Fruit fly (Drosophila melanogaster) whole organism, prepupa: ENCODE measurements around the gene CG14285.

Source experiments
- Blimp-1 ChIP-seq: fragments of 200-800 bp; sonication (Bioruptor generic); optimal IDR thresholded peaks from 3 replicates; lab custom pipeline; 2017; ENCODE audit warnings: missing biosample characterization, missing genetic modification characterization, mild to moderate bottlenecking, moderate library complexity, missing genetic modification reagents
- CG3032 ChIP-seq: fragments of 200-800 bp; optimal IDR thresholded peaks from 2 replicates; lab custom pipeline; 2019; ENCODE audit warnings: missing biosample characterization, mild to moderate bottlenecking, missing genetic modification characterization, moderate library complexity
- CG31627 ChIP-seq: fragments of 200-800 bp; sonication (Bioruptor generic); optimal IDR thresholded peaks from 3 replicates; lab custom pipeline; 2016; ENCODE audit warnings: missing biosample characterization, missing genetic modification characterization
- CG34406 ChIP-seq: fragments of 200-800 bp; sonication (Bioruptor generic); optimal IDR thresholded peaks from 3 replicates; lab custom pipeline; 2016; ENCODE audit warnings: missing biosample characterization, missing genetic modification characterization
- CG4318 ChIP-seq: fragments of 200-800 bp; sonication (Bioruptor generic); optimal IDR thresholded peaks from 3 replicates; lab custom pipeline; 2017; ENCODE audit warnings: missing biosample characterization, mild to moderate bottlenecking, missing genetic modification characterization
- CG6163 ChIP-seq: fragments of 200-800 bp; sonication (Bioruptor generic); IDR thresholded peaks from 3 replicates; pipeline ENCODE4 v1.3.6; 2022; ENCODE audit warnings: missing biosample characterization, missing genetic modification characterization
- CG6792 ChIP-seq: fragments of 200-800 bp; sonication (Bioruptor generic); optimal IDR thresholded peaks from 3 replicates; lab custom pipeline; 2016; ENCODE audit warnings: missing biosample characterization, missing genetic modification characterization
- CG6808 ChIP-seq: fragments of 200-800 bp; sonication (Bioruptor generic); optimal IDR thresholded peaks from 3 replicates; lab custom pipeline; 2017; ENCODE audit warnings: missing biosample characterization, missing genetic modification characterization, mild to moderate bottlenecking, moderate library complexity, missing genetic modification reagents
- CG6854 ChIP-seq: fragments of 200-800 bp; sonication (Bioruptor generic); optimal IDR thresholded peaks from 2 replicates; lab custom pipeline; 2017; ENCODE audit warnings: missing biosample characterization, mild to moderate bottlenecking, missing genetic modification characterization
- CG7368 ChIP-seq: fragments of 200-800 bp; sonication (Bioruptor generic); optimal IDR thresholded peaks from 3 replicates; lab custom pipeline; 2016; ENCODE audit warnings: missing biosample characterization, missing genetic modification characterization
- CG8319 ChIP-seq: fragments of 200-800 bp; sonication (Bioruptor generic); optimal IDR thresholded peaks from 3 replicates; lab custom pipeline; 2016; ENCODE audit warnings: missing biosample characterization, missing genetic modification characterization
- CG8632 ChIP-seq: fragments of 200-800 bp; sonication (Bioruptor generic); optimal IDR thresholded peaks from 3 replicates; lab custom pipeline; 2016; ENCODE audit warnings: missing biosample characterization, missing genetic modification characterization
- CG9139 ChIP-seq: fragments of 200-800 bp; sonication (Bioruptor generic); optimal IDR thresholded peaks from 3 replicates; lab custom pipeline; 2017; ENCODE audit warnings: missing biosample characterization, mild to moderate bottlenecking, missing genetic modification characterization
- Eip78C ChIP-seq: fragments of 200-800 bp; sonication (Bioruptor generic); peaks from one replicate; lab custom pipeline; 2016; ENCODE audit warnings: missing biosample characterization, missing genetic modification characterization
- Ets96B ChIP-seq: fragments of 200-800 bp; optimal IDR thresholded peaks from 2 replicates; lab custom pipeline; 2019; ENCODE audit warnings: missing biosample characterization, mild to moderate bottlenecking, missing genetic modification characterization, moderate library complexity
- Gug ChIP-seq: fragments of 200-800 bp; sonication (Bioruptor generic); IDR thresholded peaks from 2 replicates; pipeline ENCODE4 v1.3.6; 2022; ENCODE audit warnings: missing biosample characterization, missing genetic modification characterization
- Hr38 ChIP-seq: sonication (Bioruptor generic); optimal IDR thresholded peaks from 2 replicates; lab custom pipeline; 2016; ENCODE audit warnings: missing biosample characterization, missing genetic modification characterization
- Hr39 ChIP-seq: fragments of 200-800 bp; sonication (Bioruptor generic); optimal IDR thresholded peaks from 2 replicates; lab custom pipeline; 2016; ENCODE audit warnings: missing biosample characterization, missing genetic modification characterization
- Hr4 ChIP-seq: fragments of 200-800 bp; sonication (Bioruptor generic); optimal IDR thresholded peaks from 3 replicates; lab custom pipeline; 2016; ENCODE audit warnings: missing biosample characterization, missing genetic modification characterization
- Met ChIP-seq: fragments of 200-800 bp; sonication (Bioruptor generic); optimal IDR thresholded peaks from 3 replicates; lab custom pipeline; 2016; ENCODE audit warnings: missing biosample characterization, missing genetic modification characterization
- OdsH ChIP-seq: fragments of 200-800 bp; sonication (Bioruptor generic); optimal IDR thresholded peaks from 3 replicates; lab custom pipeline; 2016; ENCODE audit warnings: missing biosample characterization, missing genetic modification characterization
- Smox ChIP-seq: fragments of 200-800 bp; sonication (Bioruptor generic); optimal IDR thresholded peaks from 3 replicates; lab custom pipeline; 2016; ENCODE audit warnings: missing biosample characterization, missing genetic modification characterization
- Sox102F ChIP-seq: fragments of 200-800 bp; sonication (Bioruptor generic); optimal IDR thresholded peaks from 2 replicates; lab custom pipeline; 2016; ENCODE audit warnings: missing biosample characterization, mild to moderate bottlenecking, missing genetic modification characterization
- Sox14 ChIP-seq: fragments of 200-800 bp; sonication (Bioruptor generic); optimal IDR thresholded peaks from 3 replicates; lab custom pipeline; 2016; ENCODE audit warnings: missing biosample characterization, missing genetic modification characterization
- Sox15 ChIP-seq: fragments of 200-800 bp; sonication (Bioruptor generic); optimal IDR thresholded peaks from 3 replicates; lab custom pipeline; 2016; ENCODE audit warnings: missing biosample characterization, missing genetic modification characterization
- achi ChIP-seq: fragments of 200-800 bp; sonication (Bioruptor generic); optimal IDR thresholded peaks from 3 replicates; lab custom pipeline; 2016; ENCODE audit warnings: missing biosample characterization, missing genetic modification characterization
- cyc ChIP-seq: fragments of 200-800 bp; sonication (Bioruptor generic); optimal IDR thresholded peaks from 3 replicates; lab custom pipeline; 2016; ENCODE audit warnings: missing biosample characterization, missing genetic modification characterization
- dac ChIP-seq: fragments of 200-800 bp; sonication (Bioruptor generic); optimal IDR thresholded peaks from 2 replicates; lab custom pipeline; 2017; ENCODE audit warnings: missing biosample characterization, mild to moderate bottlenecking, missing genetic modification characterization
- dsx ChIP-seq: fragments of 200-800 bp; optimal IDR thresholded peaks from 3 replicates; lab custom pipeline; 2019; ENCODE audit warnings: missing biosample characterization, mild to moderate bottlenecking, missing genetic modification characterization, moderate library complexity; ENCODE audit not compliant: poor library complexity, severe bottlenecking
- eg ChIP-seq: fragments of 200-800 bp; sonication (Bioruptor generic); IDR thresholded peaks from 3 replicates; pipeline ENCODE4 v1.3.6; 2022; ENCODE audit warnings: missing biosample characterization, missing genetic modification characterization
- esn ChIP-seq: fragments of 200-800 bp; sonication (Bioruptor generic); optimal IDR thresholded peaks from 2 replicates; lab custom pipeline; 2016; ENCODE audit warnings: missing biosample characterization, mild to moderate bottlenecking, missing genetic modification characterization, moderate library complexity
- fd59A ChIP-seq: fragments of 200-800 bp; sonication (Bioruptor generic); optimal IDR thresholded peaks from 2 replicates; lab custom pipeline; 2017; ENCODE audit warnings: missing biosample characterization, mild to moderate bottlenecking, missing genetic modification characterization, missing genetic modification reagents
- fd85E ChIP-seq: fragments of 200-800 bp; sonication (Bioruptor generic); optimal IDR thresholded peaks from 3 replicates; lab custom pipeline; 2016; ENCODE audit warnings: missing biosample characterization, missing genetic modification characterization
- fkh ChIP-seq: fragments of 200-800 bp; sonication (Bioruptor generic); optimal IDR thresholded peaks from 3 replicates; lab custom pipeline; 2017; ENCODE audit warnings: missing biosample characterization, mild to moderate bottlenecking, missing genetic modification characterization, moderate library complexity
- lz ChIP-seq: fragments of 200-800 bp; sonication (Bioruptor generic); optimal IDR thresholded peaks from 3 replicates; lab custom pipeline; 2016; ENCODE audit warnings: missing biosample characterization, missing genetic modification characterization
- net ChIP-seq: fragments of 200-800 bp; sonication (Bioruptor generic); optimal IDR thresholded peaks from 3 replicates; lab custom pipeline; 2016; ENCODE audit warnings: missing biosample characterization, missing genetic modification characterization
- pdm3 ChIP-seq: fragments of 200-800 bp; sonication (Bioruptor generic); optimal IDR thresholded peaks from 3 replicates; lab custom pipeline; 2016; ENCODE audit warnings: missing biosample characterization, missing genetic modification characterization
- ss ChIP-seq, 2 experiments: fragments of 200-800 bp; sonication (Bioruptor generic); optimal IDR thresholded peaks; 2 replicates in 1 of 2; 3 replicates in 1 of 2; lab custom pipeline; 2017 to 2018; ENCODE audit warnings: mild to moderate bottlenecking in 2 of 2, missing biosample characterization in 2 of 2, missing genetic modification characterization in 2 of 2, moderate library complexity in 1 of 2
- svp ChIP-seq: fragments of 200-800 bp; sonication (Bioruptor generic); peaks from one replicate; lab custom pipeline; 2016; ENCODE audit warnings: missing biosample characterization, missing genetic modification characterization
- topi ChIP-seq: fragments of 200-800 bp; sonication (Bioruptor generic); optimal IDR thresholded peaks from 3 replicates; lab custom pipeline; 2016; ENCODE audit warnings: missing biosample characterization, missing genetic modification characterization
- vri ChIP-seq: fragments of 200-800 bp; sonication (Bioruptor generic); optimal IDR thresholded peaks from 3 replicates; lab custom pipeline; 2016; ENCODE audit warnings: missing biosample characterization, mild to moderate bottlenecking, missing genetic modification characterization

The CG14285 gene

dm6 chr3R:18995556-18996272 lies 29.2 kb upstream of the CG14285 start (continued):
- TF ChIP-seq Eip78C (GFP tag; lab: Kevin White, UChicago) = peak; percentile 99
- TF ChIP-seq CG8319 (GFP tag; lab: Kevin White, UChicago) = peak; percentile 94
- peak; percentile 87 for TF ChIP-seq dsx (GFP tag; lab: Kevin White, UChicago)
- peak; percentile 84 for TF ChIP-seq CG6854 (GFP tag; lab: Kevin White, UChicago)
- TF ChIP-seq lz (GFP tag; lab: Kevin White, UChicago) = peak; percentile 93
- TF ChIP-seq CG34406 (GFP tag; lab: Kevin White, UChicago) = peak; percentile 95
- peak; percentile 85 for TF ChIP-seq fd85E (GFP tag; lab: Kevin White, UChicago)
- peak; percentile 65 for TF ChIP-seq vri (GFP tag; lab: Kevin White, UChicago)
- TF ChIP-seq Gug = peak; percentile 83
- peak; percentile 93 for TF ChIP-seq pdm3
- TF ChIP-seq net (GFP tag; lab: Kevin White, UChicago) = peak; percentile 92
- peak; percentile 95 for TF ChIP-seq CG6163
- peak; percentile 84 for TF ChIP-seq fd59A
- TF ChIP-seq Blimp-1 (GFP tag; lab: Kevin White, UChicago) = peak; percentile 58
- TF ChIP-seq CG7368 (GFP tag; lab: Kevin White, UChicago) = peak; percentile 94
- peak; percentile 94 for TF ChIP-seq achi
- peak; percentile 90 for TF ChIP-seq CG31627 (GFP tag; lab: Kevin White, UChicago)
- peak; percentile 89 for TF ChIP-seq Hr39
- TF ChIP-seq Sox15 (GFP tag; lab: Kevin White, UChicago) = peak; percentile 92
- peak; percentile 90 for TF ChIP-seq eg (GFP tag; lab: Robert Waterston, UW)
- peak; percentile 89 for TF ChIP-seq Sox102F (GFP tag; lab: Kevin White, UChicago)
- no peak for TF ChIP-seq fkh (GFP tag; lab: Kevin White, UChicago)
- peak; percentile 74 for TF ChIP-seq CG4318 (GFP tag; lab: Kevin White, UChicago)
- TF ChIP-seq Ets96B = peak; percentile 90
- peak; percentile 92 for TF ChIP-seq cyc (GFP tag; lab: Kevin White, UChicago)
- peak; percentile 86 for TF ChIP-seq CG3032 (tag; lab: Kevin White, UChicago)
- peak; percentile 58 for TF ChIP-seq dac (GFP tag; lab: Kevin White, UChicago)
- TF ChIP-seq topi = peak; percentile 94
- peak; percentile 85 for TF ChIP-seq CG6808
- TF ChIP-seq Hr4 (GFP tag; lab: Kevin White, UChicago) = peak; percentile 90
- TF ChIP-seq CG9139 (GFP tag; lab: Kevin White, UChicago) = peak; percentile 83
- TF ChIP-seq CG8632 (GFP tag; lab: Kevin White, UChicago) = peak; percentile 93

- TF ChIP-seq Sox14 (GFP tag; lab: Kevin White, UChicago) = no peak
- TF ChIP-seq Eip78C (GFP tag; lab: Kevin White, UChicago) = peak; percentile 70
- TF ChIP-seq CG6792 (GFP tag; lab: Kevin White, UChicago) = peak; percentile 32
- peak; percentile 96 for TF ChIP-seq fkh (GFP tag; lab: Kevin White, UChicago)
- peak; percentile 26 for TF ChIP-seq esn (GFP tag; lab: Kevin White, UChicago)
- TF ChIP-seq CG6854 (GFP tag; lab: Kevin White, UChicago) = peak; percentile 56
- peak; percentile 86 for TF ChIP-seq svp
- TF ChIP-seq Blimp-1 (GFP tag; lab: Kevin White, UChicago) = no peak
- TF ChIP-seq Smox = peak; percentile 38
- TF ChIP-seq Sox102F (GFP tag; lab: Kevin White, UChicago) = peak; percentile 35
- TF ChIP-seq OdsH (GFP tag; lab: Kevin White, UChicago) = no peak
- peak; percentile 13 for TF ChIP-seq Met (GFP tag; lab: Kevin White, UChicago)
- peak; percentile 0 for TF ChIP-seq net (GFP tag; lab: Kevin White, UChicago)
- TF ChIP-seq CG34406 (GFP tag; lab: Kevin White, UChicago) = peak; percentile 49
- peak; percentile 59 for TF ChIP-seq CG8632 (GFP tag; lab: Kevin White, UChicago)
- TF ChIP-seq CG6163 = peak; percentile 7; the same call in 1 of the 3 replicates
- no peak for TF ChIP-seq Hr38
- TF ChIP-seq ss (GFP tag; optimal IDR thresholded peaks at IDR 0.05; lab: Kevin White, UChicago) = peak in 1 of 2 experiments; percentile 31
These were observed 27.3 kb upstream of the CG14285 start for dm6 chr3R:18997388-18998287.
